Fruit fly (Drosophila melanogaster): ENCODE measurements around the gene CG43402.

DNA sequence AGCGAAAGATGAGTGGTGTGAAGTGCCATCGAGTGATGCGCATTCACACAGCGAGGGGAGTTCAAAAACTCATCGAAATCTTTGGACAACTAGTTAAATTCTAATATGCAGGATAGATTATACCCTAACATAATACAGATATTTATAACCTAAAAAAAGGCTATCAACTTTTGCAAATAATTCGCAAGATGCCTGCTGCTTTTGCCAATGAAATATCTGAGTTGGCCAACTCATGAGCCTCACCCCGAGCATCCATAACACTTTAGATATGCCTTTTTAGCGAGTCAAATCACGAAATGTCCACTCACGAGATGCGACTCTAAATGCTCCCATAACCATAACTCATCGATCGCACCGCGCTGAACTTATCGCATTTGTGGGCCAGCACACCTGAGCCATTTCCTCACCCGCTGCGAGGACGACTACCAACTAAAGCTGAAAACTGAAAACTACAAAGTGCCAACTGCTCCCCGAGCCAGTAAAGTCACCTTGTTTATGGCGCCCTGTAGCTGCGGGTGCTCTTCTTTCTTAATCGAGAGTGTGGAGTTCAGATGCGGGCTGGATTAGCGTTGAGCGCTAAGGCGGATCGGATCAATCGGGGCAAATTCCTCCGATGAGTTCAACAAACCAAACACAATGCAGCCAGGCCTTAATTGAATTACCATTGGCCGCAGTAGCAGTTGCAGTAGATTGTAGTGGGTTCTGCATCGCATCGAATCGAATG is 7.5 kb downstream of the CG43402 start:
- TF ChIP-seq pan (optimal IDR thresholded peaks at IDR 0.05) = no peak
- no peak for TF ChIP-seq EcR (GFP tag; optimal IDR thresholded peaks at IDR 0.05)
- no peak for TF ChIP-seq CG8478 (optimal IDR thresholded peaks at IDR 0.05)
- no peak for TF ChIP-seq usp (GFP tag; optimal IDR thresholded peaks at IDR 0.05)
- TF ChIP-seq psq (optimal IDR thresholded peaks at IDR 0.05) = no peak

Measured in whole organism.